Worm (Caenorhabditis elegans) whole organism, L1 larva: Measurements from ENCODE around the gene twk-28.
A peak's percentile ranks its signal among the peaks of the same experiment; 100 is the strongest.

Experiments used
- egl-27 ChIP-seq, 2 experiments: fragments of 150-350 bp in 1 of 2; sonication (generic microtip); optimal IDR thresholded peaks; 3 replicates each; lab custom pipeline; 2017 to 2018; ENCODE audit warnings: missing biosample characterization in 2 of 2, missing genetic modification characterization in 2 of 2, missing genetic modification reagents in 2 of 2
- isw-1 ChIP-seq: fragments of 200-800 bp; sonication (Bioruptor generic); IDR thresholded peaks from 2 replicates; pipeline ENCODE4 v1.3.6; 2022; ENCODE audit warnings: missing genetic modification characterization, missing compliant biosample characterization
- lin-15B ChIP-seq: fragments of 150-350 bp; sonication (generic microtip); optimal IDR thresholded peaks from 3 replicates; lab custom pipeline; 2014; ENCODE audit warnings: missing biosample characterization, missing genetic modification characterization
- nhr-90 ChIP-seq: sonication (generic microtip); optimal IDR thresholded peaks from 2 replicates; lab custom pipeline; 2016; ENCODE audit warnings: mild to moderate bottlenecking, missing genetic modification characterization, missing compliant biosample characterization; ENCODE audit not compliant: poor library complexity
- ztf-11 ChIP-seq, 2 experiments: sonication (generic microtip); optimal IDR thresholded peaks; 2 replicates each; lab custom pipeline; 2016 to 2017; ENCODE audit warnings: missing genetic modification characterization in 2 of 2, missing biosample characterization in 1 of 2, missing compliant biosample characterization in 1 of 2

DNA sequence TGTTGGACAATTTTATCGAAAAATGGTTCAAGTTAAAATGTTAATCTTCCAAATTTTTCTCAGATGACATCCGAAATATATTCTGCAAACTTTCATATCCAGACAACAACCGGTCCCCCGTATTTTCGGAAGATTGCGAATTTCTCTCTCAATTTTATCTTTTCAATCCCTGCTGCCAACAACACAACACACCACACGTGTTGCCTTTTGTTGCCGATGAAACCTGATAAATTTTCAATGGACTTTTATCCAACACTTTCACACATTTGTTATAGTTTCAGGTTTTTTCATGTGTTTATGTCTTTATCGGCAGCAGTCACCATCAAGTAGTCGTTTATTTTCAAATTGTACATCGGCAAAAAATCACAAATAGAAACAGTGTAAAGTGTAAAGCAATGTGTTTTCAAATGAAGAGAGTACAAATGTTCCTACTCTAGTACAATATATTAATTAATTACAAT, 32.9 kb downstream of the twk-28 start:
- TF ChIP-seq isw-1 (no peak), ztf-11 (tag; optimal IDR thresholded peaks at IDR 0.05; lab: Kevin White, UChicago) (no peak), egl-27 (tag; optimal IDR thresholded peaks at IDR 0.05; lab: Kevin White, UChicago) (no peak), lin-15B (tag; lab: Kevin White, UChicago) (no peak), nhr-90 (tag; lab: Kevin White, UChicago) (peak; percentile 55)
